Worm (Caenorhabditis elegans) whole organism, young adult: ENCODE data around the gene frpr-4.
A peak's percentile ranks its signal among the peaks of the same experiment; 100 is the strongest.

ENCODE experiments used
- B0019.2 ChIP-seq: fragments of 200-800 bp; sonication (Bioruptor generic); conservative IDR thresholded peaks from 2 replicates; pipeline ENCODE4 v1.3.6; 2022; ENCODE audit warnings: missing genetic modification reagents, missing genetic modification characterization, missing compliant biosample characterization
- B0261.1 ChIP-seq: sonication (generic microtip); optimal IDR thresholded peaks from 2 replicates; lab custom pipeline; 2016; ENCODE audit warnings: mild to moderate bottlenecking, missing genetic modification characterization, moderate library complexity, missing compliant biosample characterization
- C17E4.6 ChIP-seq: fragments of 200-800 bp; sonication (Bioruptor generic); IDR thresholded peaks from 2 replicates; pipeline ENCODE4 v1.3.6; 2022; ENCODE audit warnings: missing genetic modification reagents, missing genetic modification characterization, missing compliant biosample characterization
- D2030.7 ChIP-seq: fragments of 200-800 bp; sonication (Bioruptor generic); IDR thresholded peaks from 2 replicates; pipeline ENCODE4 v1.3.6; 2022; ENCODE audit warnings: missing genetic modification reagents, missing genetic modification characterization, missing compliant biosample characterization
- F10E7.11 ChIP-seq: sonication (generic microtip); optimal IDR thresholded peaks from 2 replicates; lab custom pipeline; 2017; ENCODE audit warnings: mild to moderate bottlenecking, missing genetic modification characterization, moderate library complexity, missing compliant biosample characterization
- F39B2.1 ChIP-seq: fragments of 200-800 bp; sonication (Bioruptor generic); IDR thresholded peaks from 2 replicates; pipeline ENCODE4 v1.3.6; 2022; ENCODE audit warnings: missing genetic modification reagents, missing genetic modification characterization, missing compliant biosample characterization
- F52B5.7 ChIP-seq: sonication (generic microtip); optimal IDR thresholded peaks from 2 replicates; lab custom pipeline; 2016; ENCODE audit warnings: mild to moderate bottlenecking, missing genetic modification characterization, missing compliant biosample characterization
- F57C9.4 ChIP-seq: sonication (generic microtip); optimal IDR thresholded peaks from 2 replicates; lab custom pipeline; 2017; ENCODE audit warnings: mild to moderate bottlenecking, missing genetic modification characterization, missing compliant biosample characterization
- Y53F4B.3 ChIP-seq: fragments of 200-800 bp; sonication (Bioruptor generic); IDR thresholded peaks from 2 replicates; pipeline ENCODE4 v1.3.6; 2022; ENCODE audit warnings: missing genetic modification reagents, missing genetic modification characterization, missing compliant biosample characterization
- Y53G8AR.9 ChIP-seq: fragments of 200-800 bp; sonication (Bioruptor generic); conservative IDR thresholded peaks from 2 replicates; pipeline ENCODE4 v1.3.6; 2022; ENCODE audit warnings: missing genetic modification reagents, missing genetic modification characterization, missing compliant biosample characterization
- Y79H2A.3 ChIP-seq: fragments of 200-800 bp; sonication (Bioruptor generic); conservative IDR thresholded peaks from 2 replicates; pipeline ENCODE4 v1.3.6; 2022; ENCODE audit warnings: missing genetic modification reagents, missing genetic modification characterization, missing compliant biosample characterization
- ZK185.1 ChIP-seq: sonication (generic microtip); optimal IDR thresholded peaks from 2 replicates; lab custom pipeline; 2016; ENCODE audit warnings: mild to moderate bottlenecking, missing genetic modification characterization, missing compliant biosample characterization; ENCODE audit not compliant: poor library complexity, severe bottlenecking
- atf-7 ChIP-seq: sonication (generic microtip); optimal IDR thresholded peaks from 2 replicates; lab custom pipeline; 2017; ENCODE audit warnings: mild to moderate bottlenecking, missing genetic modification characterization, missing compliant biosample characterization
- athp-1 ChIP-seq: sonication (generic microtip); optimal IDR thresholded peaks from 2 replicates; lab custom pipeline; 2017; ENCODE audit warnings: mild to moderate bottlenecking, missing genetic modification characterization, missing compliant biosample characterization
- bed-1 ChIP-seq: fragments of 200-800 bp; sonication (Bioruptor generic); IDR thresholded peaks from 2 replicates; pipeline ENCODE4 v1.3.6; 2022; ENCODE audit warnings: missing genetic modification reagents, missing genetic modification characterization, missing compliant biosample characterization
- cebp-1 ChIP-seq, 2 experiments: fragments of 200-800 bp in 1 of 2; sonication (Bioruptor generic) in 1 of 2; sonication (generic microtip) in 1 of 2; IDR thresholded peaks in 1 of 2; optimal IDR thresholded peaks in 1 of 2; 2 replicates each; pipeline versions ENCODE4 v1.3.6 to Lab custom; 2017 to 2022; ENCODE audit warnings: missing compliant biosample characterization in 2 of 2, missing genetic modification characterization in 2 of 2, mild to moderate bottlenecking in 1 of 2, missing genetic modification reagents in 1 of 2, moderate library complexity in 1 of 2
- cebp-2 ChIP-seq: fragments of 200-800 bp; sonication (Bioruptor generic); IDR thresholded peaks from 2 replicates; pipeline ENCODE4 v1.3.6; 2022; ENCODE audit warnings: missing genetic modification characterization, missing compliant biosample characterization
- ceh-58 ChIP-seq: fragments of 200-800 bp; sonication (Bioruptor generic); IDR thresholded peaks from 2 replicates; pipeline ENCODE4 v1.3.6; 2022; ENCODE audit warnings: missing genetic modification characterization, missing compliant biosample characterization
- chd-7 ChIP-seq: sonication (generic microtip); optimal IDR thresholded peaks from 2 replicates; lab custom pipeline; 2016; ENCODE audit warnings: mild to moderate bottlenecking, missing genetic modification characterization, moderate library complexity, missing compliant biosample characterization
- efl-1 ChIP-seq: fragments of 150-350 bp; optimal IDR thresholded peaks from 2 replicates; lab custom pipeline; 2014; ENCODE audit warnings: missing biosample characterization, missing genetic modification reagents, missing genetic modification characterization
- egl-18 ChIP-seq: fragments of 200-800 bp; sonication (Bioruptor generic); IDR thresholded peaks from 2 replicates; pipeline ENCODE4 v1.3.6; 2022; ENCODE audit warnings: missing genetic modification reagents, missing genetic modification characterization, missing compliant biosample characterization
- ekl-4 ChIP-seq: fragments of 200-800 bp; sonication (Bioruptor generic); IDR thresholded peaks from 2 replicates; pipeline ENCODE4 v1.3.6; 2022; ENCODE audit warnings: missing genetic modification reagents, missing genetic modification characterization, missing compliant biosample characterization
- ets-4 ChIP-seq: fragments of 200-800 bp; sonication (Bioruptor generic); optimal IDR thresholded peaks from 2 replicates; lab custom pipeline; 2018; ENCODE audit warnings: mild to moderate bottlenecking, missing genetic modification characterization, missing compliant biosample characterization
- gei-17 ChIP-seq: fragments of 200-800 bp; sonication (Bioruptor generic); optimal IDR thresholded peaks from 2 replicates; lab custom pipeline; 2018; ENCODE audit warnings: mild to moderate bottlenecking, missing genetic modification characterization, missing compliant biosample characterization
- hlh-26 ChIP-seq: fragments of 200-800 bp; sonication (Bioruptor generic); conservative IDR thresholded peaks from 2 replicates; pipeline ENCODE4 v1.3.6; 2022; ENCODE audit warnings: missing genetic modification reagents, missing genetic modification characterization, missing compliant biosample characterization
- hsf-1 ChIP-seq: fragments of 200-800 bp; sonication (Bioruptor generic); IDR thresholded peaks from 2 replicates; pipeline ENCODE4 v1.3.6; 2022; ENCODE audit warnings: missing genetic modification reagents, missing genetic modification characterization, missing compliant biosample characterization
- lag-1 ChIP-seq: fragments of 200-800 bp; sonication (Bioruptor generic); IDR thresholded peaks from 2 replicates; pipeline ENCODE4 v1.3.6; 2022; ENCODE audit warnings: missing genetic modification reagents, missing genetic modification characterization, missing compliant biosample characterization
- lin-54 ChIP-seq: fragments of 200-800 bp; sonication (Bioruptor generic); optimal IDR thresholded peaks from 2 replicates; lab custom pipeline; 2018; ENCODE audit warnings: mild to moderate bottlenecking, missing genetic modification characterization, missing compliant biosample characterization
- lir-1 ChIP-seq: fragments of 200-800 bp; sonication (Bioruptor generic); conservative IDR thresholded peaks from 2 replicates; pipeline ENCODE4 v1.3.6; 2022; ENCODE audit warnings: missing genetic modification reagents, missing genetic modification characterization, missing compliant biosample characterization
- madf-6 ChIP-seq: fragments of 200-800 bp; sonication (Bioruptor generic); IDR thresholded peaks from 2 replicates; pipeline ENCODE4 v1.3.6; 2022; ENCODE audit warnings: missing genetic modification reagents, missing genetic modification characterization, missing compliant biosample characterization
- nfyb-1 ChIP-seq: fragments of 200-800 bp; sonication (Bioruptor generic); IDR thresholded peaks from 2 replicates; pipeline ENCODE4 v1.3.6; 2022; ENCODE audit warnings: missing genetic modification reagents, missing genetic modification characterization, missing compliant biosample characterization
- nhr-80 ChIP-seq: sonication (generic microtip); optimal IDR thresholded peaks from 2 replicates; lab custom pipeline; 2016; ENCODE audit warnings: missing genetic modification characterization, missing compliant biosample characterization
- pbrm-1 ChIP-seq: fragments of 200-800 bp; sonication (Bioruptor generic); IDR thresholded peaks from 2 replicates; pipeline ENCODE4 v1.3.6; 2022; ENCODE audit warnings: missing genetic modification reagents, missing genetic modification characterization, missing compliant biosample characterization
- pha-4 ChIP-seq: fragments of 150-350 bp; sonication (generic microtip); optimal IDR thresholded peaks from 2 replicates; lab custom pipeline; 2014; ENCODE audit warnings: missing biosample characterization, missing genetic modification reagents, missing genetic modification characterization
- rec-8 ChIP-seq, 2 experiments: sonication (generic microtip); optimal IDR thresholded peaks; 2 replicates each; lab custom pipeline; 2016; ENCODE audit warnings: mild to moderate bottlenecking in 2 of 2, missing genetic modification characterization in 2 of 2, missing genetic modification reagents in 2 of 2, missing genotype in 2 of 2, missing biosample characterization in 1 of 2, missing compliant biosample characterization in 1 of 2, moderate library complexity in 1 of 2
- snpc-4 ChIP-seq, 5 experiments: fragments of 150-350 bp in 1 of 5; sonication (generic microtip) in 4 of 5; optimal IDR thresholded peaks; 2 replicates each; lab custom pipeline; 2014 to 2018; ENCODE audit warnings: missing genetic modification characterization in 5 of 5, missing biosample characterization in 3 of 5, antibody characterized with exemption in 2 of 5, mild to moderate bottlenecking in 2 of 5, missing compliant biosample characterization in 2 of 5, missing genotype in 2 of 5, moderate library complexity in 2 of 5, missing genetic modification reagents in 1 of 5
- sptf-2 ChIP-seq: fragments of 200-800 bp; sonication (Bioruptor generic); optimal IDR thresholded peaks from 2 replicates; lab custom pipeline; 2018; ENCODE audit warnings: mild to moderate bottlenecking, missing genetic modification characterization, missing compliant biosample characterization
- tbp1 ChIP-seq: fragments of 200-800 bp; sonication (Bioruptor generic); optimal IDR thresholded peaks from 2 replicates; lab custom pipeline; 2018; ENCODE audit warnings: mild to moderate bottlenecking, missing genetic modification characterization, missing compliant biosample characterization
- tlf-1 ChIP-seq: fragments of 200-800 bp; sonication (Bioruptor generic); optimal IDR thresholded peaks from 2 replicates; lab custom pipeline; 2018; ENCODE audit warnings: mild to moderate bottlenecking, missing genetic modification characterization, missing compliant biosample characterization
- unc-62 ChIP-seq: fragments of 150-350 bp; optimal IDR thresholded peaks from 2 replicates; lab custom pipeline; 2014; ENCODE audit warnings: missing biosample characterization, missing genetic modification reagents, missing genetic modification characterization
- xnd-1 ChIP-seq: sonication (generic microtip); optimal IDR thresholded peaks from 2 replicates; lab custom pipeline; 2016; ENCODE audit warnings: missing genotype, missing genetic modification reagents, missing genetic modification characterization, missing compliant biosample characterization
- ztf-18 ChIP-seq: sonication (generic microtip); optimal IDR thresholded peaks from 2 replicates; lab custom pipeline; 2016; ENCODE audit warnings: missing genotype, mild to moderate bottlenecking, missing genetic modification characterization, missing compliant biosample characterization
- ztf-28 ChIP-seq: fragments of 200-800 bp; sonication (Bioruptor generic); IDR thresholded peaks from 2 replicates; pipeline ENCODE4 v1.3.6; 2022; ENCODE audit warnings: missing genetic modification reagents, missing genetic modification characterization, missing compliant biosample characterization

frpr-4 gene

ce11 chrII:5205286-5205685 lies 50.0 kb downstream of the frpr-4 start:
- TF ChIP-seq cebp-2 (GFP tag; lab: Robert Waterston, UW), result no peak
- no peak for TF ChIP-seq tlf-1 (GFP tag; lab: Kevin White, UChicago)
- TF ChIP-seq ceh-58, result no peak
- no peak for TF ChIP-seq athp-1
- no peak for TF ChIP-seq ztf-28 (GFP tag; lab: Robert Waterston, UW)
- TF ChIP-seq hsf-1 (GFP tag; lab: Robert Waterston, UW), result no peak
- TF ChIP-seq lir-1 (GFP tag; lab: Robert Waterston, UW), result no peak
- no peak for TF ChIP-seq lin-54 (GFP tag; lab: Kevin White, UChicago)
- TF ChIP-seq D2030.7 (GFP tag; lab: Robert Waterston, UW), result no peak
- TF ChIP-seq F57C9.4 (tag; lab: Kevin White, UChicago), result no peak
- TF ChIP-seq hlh-26 (GFP tag; lab: Robert Waterston, UW), result no peak
- TF ChIP-seq pha-4 (tag; lab: Kevin White, UChicago), result no peak
- TF ChIP-seq Y53F4B.3, result no peak
- no peak for TF ChIP-seq F39B2.1 (GFP tag; lab: Robert Waterston, UW)
- TF ChIP-seq ekl-4, result no peak
- no peak for TF ChIP-seq F52B5.7 (tag; lab: Kevin White, UChicago)
- TF ChIP-seq ztf-18 (tag; lab: Kevin White, UChicago), result no peak

DNA sequence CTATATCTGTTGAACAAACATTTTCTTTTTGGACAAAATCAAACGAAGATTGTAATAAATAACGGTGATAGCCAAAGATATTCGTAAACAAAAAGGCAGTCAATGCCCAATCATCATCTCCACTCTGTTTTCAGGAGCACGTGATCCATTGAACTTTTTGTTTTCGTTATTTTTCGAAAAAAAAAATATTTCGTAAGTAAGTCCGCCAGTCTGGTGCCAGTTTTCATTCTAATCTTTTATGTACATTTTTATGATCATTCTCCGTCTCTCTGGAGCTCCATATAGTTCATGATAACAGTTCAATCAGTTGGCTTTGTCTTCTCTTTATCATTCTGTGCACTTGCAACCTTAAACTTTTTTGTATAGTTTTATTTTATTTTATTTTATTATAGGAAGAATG lies 52.4 kb downstream of the frpr-4 start, which contains the start of gene ampd-1:
ampd-1 (plus strand) TSS at position 393 of the 400 bp plus-strand sequence.
- peak; percentile 44; the same call in 1 of the 2 replicates for TF ChIP-seq cebp-1 (GFP tag; IDR thresholded peaks at IDR 0.05; lab: Robert Waterston, UW)
- TF ChIP-seq cebp-1 (tag; optimal IDR thresholded peaks at IDR 0.05; lab: Kevin White, UChicago), result peak; percentile 64
- peak; percentile 47 for TF ChIP-seq nhr-80
- TF ChIP-seq C17E4.6 (GFP tag; lab: Robert Waterston, UW), result no peak

DNA sequence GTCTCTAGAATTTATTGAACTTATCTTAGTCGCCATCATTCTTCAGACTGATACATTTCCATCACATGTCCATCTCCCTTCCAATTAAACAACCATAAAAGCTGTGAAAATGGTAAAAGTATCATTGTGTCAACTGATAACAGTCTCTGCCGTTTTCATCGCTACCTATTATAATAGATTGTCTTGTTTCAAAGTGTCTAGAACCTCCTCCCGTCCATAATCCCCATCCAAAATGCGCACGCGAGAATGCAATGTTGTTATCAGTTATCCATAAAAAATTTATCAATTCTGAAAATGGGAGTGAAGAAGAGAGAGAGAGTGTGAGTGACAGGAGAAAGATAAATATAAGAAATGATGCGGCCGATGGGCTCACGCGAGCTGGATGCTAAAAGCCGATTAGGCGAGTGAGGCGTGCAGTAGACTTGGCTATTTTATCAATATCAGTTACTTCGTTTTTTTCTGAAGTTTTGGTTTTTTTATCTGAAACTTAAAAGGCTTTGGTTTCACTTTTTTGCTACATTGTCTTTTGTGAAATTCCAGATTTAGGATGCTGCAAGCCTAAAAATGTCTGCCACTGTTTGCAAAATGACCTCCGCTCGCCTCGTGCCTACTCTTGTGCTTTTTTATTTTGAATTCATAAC lies 53.3 kb downstream of the frpr-4 start:
- TF ChIP-seq unc-62 (GFP tag; lab: Kevin White, UChicago) (peak; percentile 63), nhr-80 (peak; percentile 96), efl-1 (GFP tag; lab: Kevin White, UChicago) (no peak), B0261.1 (tag; lab: Kevin White, UChicago) (no peak), snpc-4 (GFP tag; optimal IDR thresholded peaks at IDR 0.05; lab: Kevin White, UChicago) (no peak), snpc-4 (tag; optimal IDR thresholded peaks at IDR 0.05; lab: Kevin White, UChicago) (peak in 1 of 4 experiments; percentile 23), atf-7 (tag; lab: Kevin White, UChicago) (peak; percentile 84), ztf-28 (GFP tag; lab: Robert Waterston, UW) (no peak), Y53F4B.3 (no peak), Y53G8AR.9 (GFP tag; lab: Robert Waterston, UW) (0 out of 2 replicates have a peak, but pooled peaks have one; percentile 25), Y79H2A.3 (GFP tag; lab: Robert Waterston, UW) (no peak), madf-6 (GFP tag; lab: Robert Waterston, UW) (no peak), cebp-1 (GFP tag; IDR thresholded peaks at IDR 0.05; lab: Robert Waterston, UW) (no peak), cebp-1 (tag; optimal IDR thresholded peaks at IDR 0.05; lab: Kevin White, UChicago) (peak; percentile 48), F10E7.11 (tag; lab: Kevin White, UChicago) (no peak), pbrm-1 (no peak), bed-1 (GFP tag; lab: Robert Waterston, UW) (no peak), tbp1 (GFP tag; lab: Kevin White, UChicago) (peak; percentile 40), egl-18 (no peak), ZK185.1 (tag; lab: Kevin White, UChicago) (no peak), lag-1 (GFP tag; lab: Robert Waterston, UW) (no peak), nfyb-1 (GFP tag; lab: Robert Waterston, UW) (no peak), xnd-1 (tag; lab: Kevin White, UChicago) (no peak), gei-17 (GFP tag; lab: Kevin White, UChicago) (peak; percentile 4), rec-8 (tag; optimal IDR thresholded peaks at IDR 0.05; lab: Kevin White, UChicago) (no peak), B0019.2 (no peak), ets-4 (GFP tag; lab: Kevin White, UChicago) (peak; percentile 39), sptf-2 (no peak), chd-7 (tag; lab: Kevin White, UChicago) (peak; percentile 64)
